Worm (Caenorhabditis elegans): ENCODE results near the gene cyp-34A5.

DNA sequence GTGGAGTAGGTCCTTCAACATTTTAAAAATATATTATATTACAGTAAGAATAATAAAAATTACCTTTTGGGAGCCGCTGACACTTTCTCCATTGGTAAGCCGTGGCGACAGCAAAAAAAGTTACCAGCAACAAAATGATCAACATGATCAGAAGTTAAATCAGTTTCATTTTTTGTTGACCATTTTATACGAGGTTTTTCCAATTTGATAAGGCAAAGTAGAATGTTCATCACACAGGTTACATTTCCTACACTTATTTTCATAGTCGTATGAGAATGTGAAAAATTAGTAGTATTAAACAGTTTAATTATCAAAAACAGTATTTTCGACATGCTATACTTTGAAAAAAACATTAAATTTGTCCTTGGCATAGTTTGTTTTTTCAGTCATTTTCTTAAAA lies 15.3 kb upstream of the cyp-34A5 start, which contains the start of gene cyp-34A10:
- TF ChIP-seq skn-1 (tag; optimal IDR thresholded peaks at IDR 0.05) = no peak
- no peak for TF ChIP-seq pha-4 (tag; optimal IDR thresholded peaks at IDR 0.05)
- no peak for TF ChIP-seq ztf-11 (tag; optimal IDR thresholded peaks at IDR 0.05)
- no peak for TF ChIP-seq ceh-28 (tag; optimal IDR thresholded peaks at IDR 0.05)
- no peak for TF ChIP-seq nhr-237 (tag; optimal IDR thresholded peaks at IDR 0.05)
- no peak for TF ChIP-seq jun-1 (tag; optimal IDR thresholded peaks at IDR 0.05)
- TF ChIP-seq nhr-11 (tag; optimal IDR thresholded peaks at IDR 0.05) = no peak
- TF ChIP-seq ama-1 (optimal IDR thresholded peaks at IDR 0.05) = no peak
- no peak for TF ChIP-seq snpc-4 (tag; optimal IDR thresholded peaks at IDR 0.05)
- TF ChIP-seq aly-2 (tag; optimal IDR thresholded peaks at IDR 0.05) = no peak
- no peak for TF ChIP-seq ceh-82 (tag; optimal IDR thresholded peaks at IDR 0.05)
- TF ChIP-seq fos-1 (tag; optimal IDR thresholded peaks at IDR 0.05) = no peak
- no peak for TF ChIP-seq elt-1 (tag; optimal IDR thresholded peaks at IDR 0.05)

Measured in whole organism, L3 larva.